Worm (Caenorhabditis elegans): Measurements from ENCODE around the gene F25E5.16.

DNA sequence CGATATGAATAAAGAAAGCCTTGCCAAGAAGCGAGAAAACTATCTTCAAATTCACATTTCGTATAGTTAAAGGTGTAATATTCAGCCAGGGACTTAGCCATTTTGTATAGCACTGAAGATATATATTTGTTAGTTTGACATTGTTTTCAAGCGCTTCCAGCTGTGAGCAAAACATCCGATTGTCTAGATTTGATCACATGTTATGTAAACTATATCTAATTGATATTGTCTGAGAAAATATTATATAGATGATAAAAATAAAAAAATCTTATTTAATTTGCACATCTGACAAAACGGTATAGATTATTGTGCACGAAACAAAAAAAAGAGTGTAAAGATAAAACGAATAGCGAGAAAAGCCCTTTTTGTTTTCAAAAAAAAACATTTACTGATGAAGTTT is 26.6 kb downstream of the F25E5.16 start, which contains the start of gene srh-89:
- TF ChIP-seq snpc-4 (GFP tag; optimal IDR thresholded peaks at IDR 0.05) = no peak
- TF ChIP-seq snpc-4 (tag; optimal IDR thresholded peaks at IDR 0.05) = no peak
- no peak for TF ChIP-seq hmg-1.2 (GFP tag; IDR thresholded peaks at IDR 0.05)
- TF ChIP-seq efl-1 (GFP tag; optimal IDR thresholded peaks at IDR 0.05) = no peak
- no peak for TF ChIP-seq hlh-12 (tag; optimal IDR thresholded peaks at IDR 0.05)
- no peak for TF ChIP-seq him-1 (tag; optimal IDR thresholded peaks at IDR 0.05)
- no peak for TF ChIP-seq ama-1 (optimal IDR thresholded peaks at IDR 0.05)
- TF ChIP-seq ama-1 (GFP tag; optimal IDR thresholded peaks at IDR 0.05) = no peak
- TF ChIP-seq attf-6 (GFP tag; IDR thresholded peaks at IDR 0.05) = no peak
- no peak for TF ChIP-seq hsf-1 (GFP tag; IDR thresholded peaks at IDR 0.05)
- no peak for TF ChIP-seq unc-62 (GFP tag; optimal IDR thresholded peaks at IDR 0.05)
- no peak for TF ChIP-seq egl-44 (GFP tag; IDR thresholded peaks at IDR 0.05)
- TF ChIP-seq zim-3 (tag; optimal IDR thresholded peaks at IDR 0.05) = no peak
- TF ChIP-seq Y79H2A.3 (GFP tag; conservative IDR thresholded peaks at IDR 0.05) = no peak
- no peak for TF ChIP-seq lin-35 (GFP tag; optimal IDR thresholded peaks at IDR 0.05)
- TF ChIP-seq nfya-2 (GFP tag; IDR thresholded peaks at IDR 0.05) = no peak
